Worm (Caenorhabditis elegans) whole organism, early embryonic: ENCODE measurements around the gene unc-9.

ENCODE experiments used
- B0310.2 ChIP-seq: sonication (generic microtip); optimal IDR thresholded peaks from 2 replicates; lab custom pipeline; 2016; ENCODE audit warnings: mild to moderate bottlenecking, missing genetic modification characterization, missing compliant biosample characterization
- F13C5.2 ChIP-seq: sonication (generic microtip); optimal IDR thresholded peaks from 2 replicates; lab custom pipeline; 2017; ENCODE audit warnings: mild to moderate bottlenecking, missing genetic modification characterization, inconsistent platforms, missing compliant biosample characterization
- aly-1 ChIP-seq: sonication (generic microtip); optimal IDR thresholded peaks from 2 replicates; lab custom pipeline; 2016; ENCODE audit warnings: missing genetic modification characterization, missing compliant biosample characterization
- ama-1 ChIP-seq: fragments of 150-350 bp; optimal IDR thresholded peaks from 2 replicates; lab custom pipeline; 2014
- ceh-13 ChIP-seq: fragments of 200-800 bp; sonication (Bioruptor generic); optimal IDR thresholded peaks from 2 replicates; lab custom pipeline; 2018; ENCODE audit warnings: mild to moderate bottlenecking, missing genetic modification characterization, missing compliant biosample characterization
- ceh-36 ChIP-seq: sonication (generic microtip); optimal IDR thresholded peaks from 2 replicates; lab custom pipeline; 2016; ENCODE audit warnings: missing genetic modification characterization, inconsistent platforms, missing compliant biosample characterization
- ets-7 ChIP-seq: sonication (generic microtip); optimal IDR thresholded peaks from 2 replicates; lab custom pipeline; 2016; ENCODE audit warnings: missing genotype, missing genetic modification characterization, missing compliant biosample characterization
- flt-1 ChIP-seq: fragments of 200-800 bp; sonication (Bioruptor generic); IDR thresholded peaks from 2 replicates; pipeline ENCODE4 v1.3.6; 2022; ENCODE audit warnings: missing genetic modification characterization, missing compliant biosample characterization
- hmbx-1 ChIP-seq: sonication (generic microtip); optimal IDR thresholded peaks from 2 replicates; lab custom pipeline; 2016; ENCODE audit warnings: mild to moderate bottlenecking, missing genetic modification characterization, missing compliant biosample characterization
- hmg-4 ChIP-seq: fragments of 200-800 bp; sonication (Bioruptor generic); optimal IDR thresholded peaks from 2 replicates; lab custom pipeline; 2018; ENCODE audit warnings: mild to moderate bottlenecking, missing genetic modification characterization, missing compliant biosample characterization
- hnd-1 ChIP-seq: sonication (generic microtip); optimal IDR thresholded peaks from 2 replicates; lab custom pipeline; 2016; ENCODE audit warnings: missing genetic modification characterization, missing compliant biosample characterization
- pes-1 ChIP-seq: fragments of 200-800 bp; sonication (Bioruptor generic); IDR thresholded peaks from 2 replicates; pipeline ENCODE4 v1.3.6; 2022; ENCODE audit warnings: missing genetic modification reagents, missing genetic modification characterization, missing compliant biosample characterization
- scrt-1 ChIP-seq: fragments of 200-800 bp; sonication (Bioruptor generic); IDR thresholded peaks from 2 replicates; pipeline ENCODE4 v1.3.6; 2022; ENCODE audit warnings: missing genetic modification characterization, missing compliant biosample characterization
- sea-1 ChIP-seq: fragments of 200-800 bp; sonication (Bioruptor generic); conservative IDR thresholded peaks from 2 replicates; pipeline ENCODE4 v1.3.6; 2022; ENCODE audit warnings: missing genetic modification characterization, missing compliant biosample characterization
- tbx-11 ChIP-seq: fragments of 200-800 bp; sonication (Bioruptor generic); IDR thresholded peaks from 2 replicates; pipeline ENCODE4 v1.3.6; 2022; ENCODE audit warnings: missing genetic modification characterization, missing compliant biosample characterization
- tbx-37 ChIP-seq: fragments of 200-800 bp; sonication (Bioruptor generic); conservative IDR thresholded peaks from 2 replicates; pipeline ENCODE4 v1.3.6; 2022; ENCODE audit warnings: missing genetic modification reagents, missing genetic modification characterization, missing compliant biosample characterization
- tra-4 ChIP-seq: sonication (generic microtip); optimal IDR thresholded peaks from 2 replicates; lab custom pipeline; 2017; ENCODE audit warnings: missing genetic modification characterization, missing compliant biosample characterization

unc-9 gene

DNA sequence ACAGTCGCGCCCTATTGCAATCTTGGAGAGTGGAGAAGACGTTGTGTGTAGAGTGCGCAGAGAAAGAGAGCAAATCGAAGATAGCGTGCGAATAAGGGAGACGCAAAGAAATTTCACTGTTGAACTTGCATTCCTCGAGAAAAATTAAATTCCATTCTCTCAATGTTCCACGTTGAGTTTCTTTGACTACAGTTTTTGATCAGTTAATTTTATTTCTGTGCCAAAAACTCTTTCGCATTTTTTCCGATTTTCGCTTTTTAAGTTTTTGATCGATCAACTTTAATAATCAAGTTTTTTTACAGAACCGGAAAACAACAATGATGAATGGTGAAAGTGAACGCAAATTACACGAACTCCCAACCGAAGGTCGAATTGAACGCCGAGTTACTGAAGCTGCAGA, 35.5 kb downstream of the unc-9 start, which contains the start of gene K08H2.3:
TSS of gene K08H2.3 (plus strand) at position 301 of the 400 bp plus-strand sequence.
- TF ChIP-seq hmg-4 (GFP tag; lab: Kevin White, UChicago): no peak
- no peak for TF ChIP-seq tbx-37 (GFP tag; lab: Robert Waterston, UW)

DNA sequence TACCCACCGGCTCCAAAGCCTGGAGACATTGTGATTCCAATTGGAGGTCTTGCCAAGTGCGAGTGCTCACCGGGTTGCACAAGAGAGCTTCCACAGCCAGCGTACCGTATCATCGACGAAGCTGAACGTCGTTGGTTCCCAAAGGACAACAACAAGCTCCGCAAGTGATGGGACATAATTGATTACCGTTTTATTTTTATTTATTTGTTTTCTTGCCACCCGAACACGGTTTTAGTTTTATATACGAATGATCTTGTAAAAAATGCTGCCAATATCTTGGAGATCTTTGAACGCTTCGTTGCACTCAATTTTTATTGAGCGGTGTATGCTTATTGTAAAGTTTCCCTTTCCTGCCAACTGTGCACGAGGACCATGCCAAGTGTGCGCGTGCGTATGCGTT, 36.6 kb downstream of the unc-9 start, which contains the start of gene K08H2.4:
TSS of gene K08H2.4 (plus strand) at position 301 of the 400 bp plus-strand sequence.
- TF ChIP-seq hmg-4 (GFP tag; lab: Kevin White, UChicago): no peak
- TF ChIP-seq flt-1 (GFP tag; lab: Robert Waterston, UW): no peak
- TF ChIP-seq tbx-37 (GFP tag; lab: Robert Waterston, UW): no peak
- TF ChIP-seq ama-1: no peak
- TF ChIP-seq hmbx-1 (tag; lab: Kevin White, UChicago): no peak
- no peak for TF ChIP-seq aly-1 (tag; lab: Kevin White, UChicago)
- TF ChIP-seq ets-7 (tag; lab: Kevin White, UChicago): no peak
- TF ChIP-seq sea-1 (GFP tag; lab: Robert Waterston, UW): no peak
- no peak for TF ChIP-seq tbx-11 (GFP tag; lab: Robert Waterston, UW)
- no peak for TF ChIP-seq pes-1 (GFP tag; lab: Robert Waterston, UW)
- TF ChIP-seq ceh-13 (GFP tag; lab: Kevin White, UChicago): no peak
- TF ChIP-seq scrt-1: no peak
- TF ChIP-seq tra-4 (tag; lab: Kevin White, UChicago): no peak
- TF ChIP-seq F13C5.2: no peak

DNA sequence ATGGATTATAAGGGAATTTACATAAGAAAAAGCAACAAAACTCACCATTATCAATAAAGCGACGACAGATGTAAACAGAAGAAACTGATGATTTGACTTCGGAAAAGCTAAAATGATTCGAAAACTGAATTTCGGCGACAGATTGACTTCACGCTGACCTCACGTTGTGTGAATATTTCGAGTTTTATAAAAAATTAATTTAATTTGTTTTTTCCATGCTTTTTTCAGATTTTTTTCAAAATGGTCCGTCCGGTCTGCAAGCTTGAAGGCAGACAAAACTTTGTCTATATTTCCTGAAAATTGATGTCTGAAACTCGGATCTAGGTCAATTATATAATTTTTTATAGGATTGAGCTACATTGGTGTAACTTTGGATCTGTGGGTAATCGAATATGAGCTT, 40.7 kb downstream of the unc-9 start, which contains the start of gene K08H2.5:
TSS of gene K08H2.5 (minus strand) at position 101 of the 400 bp plus-strand sequence.
- TF ChIP-seq ceh-13 (GFP tag; lab: Kevin White, UChicago): no peak
- no peak for TF ChIP-seq hmg-4 (GFP tag; lab: Kevin White, UChicago)
- TF ChIP-seq ceh-36 (tag; lab: Kevin White, UChicago): no peak
- TF ChIP-seq aly-1 (tag; lab: Kevin White, UChicago): no peak
- no peak for TF ChIP-seq pes-1 (GFP tag; lab: Robert Waterston, UW)
- TF ChIP-seq flt-1 (GFP tag; lab: Robert Waterston, UW): no peak
- TF ChIP-seq tbx-37 (GFP tag; lab: Robert Waterston, UW): no peak
- TF ChIP-seq tra-4 (tag; lab: Kevin White, UChicago): no peak
- no peak for TF ChIP-seq B0310.2 (tag; lab: Kevin White, UChicago)
- no peak for TF ChIP-seq ama-1
- no peak for TF ChIP-seq hmbx-1 (tag; lab: Kevin White, UChicago)
- TF ChIP-seq tbx-11 (GFP tag; lab: Robert Waterston, UW): no peak
- no peak for TF ChIP-seq sea-1 (GFP tag; lab: Robert Waterston, UW)
- TF ChIP-seq F13C5.2: no peak
- no peak for TF ChIP-seq scrt-1
- TF ChIP-seq hnd-1 (tag; lab: Kevin White, UChicago): no peak
- no peak for TF ChIP-seq ets-7 (tag; lab: Kevin White, UChicago)

DNA sequence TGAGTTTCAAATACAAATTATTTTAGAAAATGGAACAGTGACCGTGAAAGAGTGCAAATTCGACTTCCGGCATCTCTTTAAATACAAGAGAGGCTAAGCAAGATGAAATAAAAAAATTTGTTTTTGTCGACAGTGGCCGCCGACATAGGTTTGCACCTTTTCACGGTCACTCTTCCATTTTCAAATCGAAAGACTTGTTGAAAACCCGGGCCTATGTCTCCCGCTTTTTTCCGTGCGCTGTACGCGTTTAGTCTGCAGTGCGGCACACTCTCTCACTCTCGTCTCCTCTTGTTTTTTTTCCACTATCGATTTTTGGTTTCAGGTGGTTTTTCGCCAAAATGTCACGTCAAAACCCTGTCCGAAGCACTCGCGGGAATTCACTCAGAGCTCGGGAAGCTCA, 43.5 kb downstream of the unc-9 start, which contains the start of gene hpl-1:
TSS of gene hpl-1 (plus strand) at position 301 of the 400 bp plus-strand sequence.
- TF ChIP-seq flt-1 (GFP tag; lab: Robert Waterston, UW) (no peak), hmg-4 (GFP tag; lab: Kevin White, UChicago) (no peak), hmbx-1 (tag; lab: Kevin White, UChicago) (no peak), tbx-11 (GFP tag; lab: Robert Waterston, UW) (no peak), B0310.2 (tag; lab: Kevin White, UChicago) (no peak), ceh-36 (tag; lab: Kevin White, UChicago) (no peak), aly-1 (tag; lab: Kevin White, UChicago) (no peak), ceh-13 (GFP tag; lab: Kevin White, UChicago) (no peak), pes-1 (GFP tag; lab: Robert Waterston, UW) (no peak), tra-4 (tag; lab: Kevin White, UChicago) (no peak), hnd-1 (tag; lab: Kevin White, UChicago) (no peak), scrt-1 (no peak), F13C5.2 (no peak)

DNA sequence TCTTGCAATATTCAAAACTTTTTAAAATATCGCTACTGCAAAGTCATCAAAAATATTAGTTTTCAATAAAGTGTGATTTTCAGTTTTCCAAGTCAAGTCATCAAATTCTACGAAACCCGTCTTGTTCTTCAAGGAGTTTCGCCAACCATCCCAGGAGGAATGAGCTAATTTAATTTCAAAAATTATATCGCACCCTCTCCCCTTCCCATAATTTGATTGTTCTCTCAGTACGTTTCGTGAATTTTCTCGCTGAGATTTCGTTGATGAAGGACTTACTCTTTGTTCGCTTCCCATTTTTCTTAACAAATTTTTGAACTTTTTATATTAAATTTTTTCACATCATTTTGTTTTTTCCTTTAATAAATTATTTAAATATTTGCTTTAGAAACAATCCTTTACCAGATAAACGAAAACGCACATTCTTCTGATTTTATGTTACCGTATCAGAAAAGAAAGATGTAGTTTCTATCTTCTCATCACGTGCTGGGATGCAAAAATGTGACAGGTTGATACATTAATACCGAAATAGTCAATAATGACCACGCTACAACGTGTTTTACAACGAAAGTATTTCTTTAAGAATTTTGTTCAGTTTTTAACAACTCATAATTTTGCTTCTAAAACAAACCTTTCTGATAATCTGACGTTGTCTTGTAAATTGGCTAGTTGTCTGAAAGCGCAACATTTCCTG, 45.2 kb downstream of the unc-9 start:
- TF ChIP-seq scrt-1 (no peak), B0310.2 (tag; lab: Kevin White, UChicago) (no peak), F13C5.2 (no peak), ceh-36 (tag; lab: Kevin White, UChicago) (no peak), tbx-37 (GFP tag; lab: Robert Waterston, UW) (no peak), tbx-11 (GFP tag; lab: Robert Waterston, UW) (no peak), ets-7 (tag; lab: Kevin White, UChicago) (no peak), ceh-13 (GFP tag; lab: Kevin White, UChicago) (no peak), ama-1 (no peak), tra-4 (tag; lab: Kevin White, UChicago) (no peak), pes-1 (GFP tag; lab: Robert Waterston, UW) (no peak), aly-1 (tag; lab: Kevin White, UChicago) (no peak), flt-1 (GFP tag; lab: Robert Waterston, UW) (no peak), hmg-4 (GFP tag; lab: Kevin White, UChicago) (no peak)

DNA sequence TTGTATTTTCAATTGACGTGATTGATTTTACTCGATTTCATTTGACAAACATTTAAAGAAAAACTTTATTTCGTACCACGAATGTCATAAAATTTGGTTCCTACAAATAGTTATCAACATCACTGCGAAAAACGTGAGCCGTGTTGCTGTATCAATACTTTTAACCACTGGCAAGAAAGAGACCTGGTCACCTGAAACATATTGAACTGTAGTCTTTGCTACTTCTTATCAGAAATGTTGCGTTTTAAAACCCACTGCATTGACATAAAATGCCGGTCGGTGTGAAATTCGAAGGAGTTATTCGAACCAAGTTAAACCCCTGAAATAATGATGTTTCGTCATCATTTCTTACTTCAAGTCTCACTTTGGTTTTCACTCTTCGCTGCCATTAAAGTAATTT, 46.0 kb downstream of the unc-9 start:
- TF ChIP-seq hnd-1 (tag; lab: Kevin White, UChicago) (no peak), ceh-36 (tag; lab: Kevin White, UChicago) (no peak), scrt-1 (no peak), ets-7 (tag; lab: Kevin White, UChicago) (no peak), aly-1 (tag; lab: Kevin White, UChicago) (no peak), sea-1 (GFP tag; lab: Robert Waterston, UW) (no peak), ceh-13 (GFP tag; lab: Kevin White, UChicago) (no peak)

DNA sequence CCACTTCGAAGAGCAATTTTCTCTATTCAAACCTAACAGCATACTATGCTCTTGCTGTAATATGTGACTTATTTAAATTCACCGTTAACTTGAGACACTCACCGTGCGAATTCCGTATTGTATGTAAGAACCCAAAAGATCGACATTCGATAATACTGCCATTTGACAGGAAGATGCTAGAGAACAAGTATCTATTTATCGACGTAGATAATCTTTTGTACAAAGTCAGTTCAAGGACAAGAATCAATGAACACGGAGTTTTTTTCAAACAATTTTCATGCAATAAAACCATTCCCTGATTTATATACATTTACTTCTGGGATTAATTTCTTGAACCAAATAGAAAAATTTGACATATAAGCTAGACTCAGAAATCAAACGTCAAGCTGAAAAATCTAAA, 46.7 kb downstream of the unc-9 start, which contains the start of gene K08H2.7:
TSS of gene K08H2.7 (minus strand) at position 173 of the 400 bp plus-strand sequence.
- no peak for TF ChIP-seq ceh-36 (tag; lab: Kevin White, UChicago)
- TF ChIP-seq hmg-4 (GFP tag; lab: Kevin White, UChicago): no peak
- no peak for TF ChIP-seq flt-1 (GFP tag; lab: Robert Waterston, UW)
- TF ChIP-seq ceh-13 (GFP tag; lab: Kevin White, UChicago): no peak
- no peak for TF ChIP-seq aly-1 (tag; lab: Kevin White, UChicago)
- no peak for TF ChIP-seq scrt-1
- no peak for TF ChIP-seq tbx-11 (GFP tag; lab: Robert Waterston, UW)
- TF ChIP-seq tra-4 (tag; lab: Kevin White, UChicago): no peak
- TF ChIP-seq ets-7 (tag; lab: Kevin White, UChicago): no peak
- no peak for TF ChIP-seq tbx-37 (GFP tag; lab: Robert Waterston, UW)
- no peak for TF ChIP-seq pes-1 (GFP tag; lab: Robert Waterston, UW)
- no peak for TF ChIP-seq ama-1
- TF ChIP-seq B0310.2 (tag; lab: Kevin White, UChicago): no peak
- no peak for TF ChIP-seq F13C5.2
- TF ChIP-seq hnd-1 (tag; lab: Kevin White, UChicago): no peak
- TF ChIP-seq sea-1 (GFP tag; lab: Robert Waterston, UW): no peak
- TF ChIP-seq hmbx-1 (tag; lab: Kevin White, UChicago): no peak
